Worm (Caenorhabditis elegans) whole organism, early embryonic: Measurements from ENCODE around the gene alh-11.

Experiments
- ama-1 ChIP-seq: fragments of 150-350 bp; optimal IDR thresholded peaks from 2 replicates; lab custom pipeline; 2014
- ceh-13 ChIP-seq: fragments of 200-800 bp; sonication (Bioruptor generic); optimal IDR thresholded peaks from 2 replicates; lab custom pipeline; 2018; ENCODE audit warnings: mild to moderate bottlenecking, missing genetic modification characterization, missing compliant biosample characterization
- ets-7 ChIP-seq: sonication (generic microtip); optimal IDR thresholded peaks from 2 replicates; lab custom pipeline; 2016; ENCODE audit warnings: missing genotype, missing genetic modification characterization, missing compliant biosample characterization
- flt-1 ChIP-seq: fragments of 200-800 bp; sonication (Bioruptor generic); IDR thresholded peaks from 2 replicates; pipeline ENCODE4 v1.3.6; 2022; ENCODE audit warnings: missing genetic modification characterization, missing compliant biosample characterization
- pes-1 ChIP-seq: fragments of 200-800 bp; sonication (Bioruptor generic); IDR thresholded peaks from 2 replicates; pipeline ENCODE4 v1.3.6; 2022; ENCODE audit warnings: missing genetic modification reagents, missing genetic modification characterization, missing compliant biosample characterization
- scrt-1 ChIP-seq: fragments of 200-800 bp; sonication (Bioruptor generic); IDR thresholded peaks from 2 replicates; pipeline ENCODE4 v1.3.6; 2022; ENCODE audit warnings: missing genetic modification characterization, missing compliant biosample characterization
- sea-1 ChIP-seq: fragments of 200-800 bp; sonication (Bioruptor generic); conservative IDR thresholded peaks from 2 replicates; pipeline ENCODE4 v1.3.6; 2022; ENCODE audit warnings: missing genetic modification characterization, missing compliant biosample characterization
- tbx-11 ChIP-seq: fragments of 200-800 bp; sonication (Bioruptor generic); IDR thresholded peaks from 2 replicates; pipeline ENCODE4 v1.3.6; 2022; ENCODE audit warnings: missing genetic modification characterization, missing compliant biosample characterization
- tbx-37 ChIP-seq: fragments of 200-800 bp; sonication (Bioruptor generic); conservative IDR thresholded peaks from 2 replicates; pipeline ENCODE4 v1.3.6; 2022; ENCODE audit warnings: missing genetic modification reagents, missing genetic modification characterization, missing compliant biosample characterization

ce11 chrIII:793595-793994 is 14.9 kb upstream of the alh-11 start, which contains the start of gene snt-2:
- TF ChIP-seq pes-1 (GFP tag; lab: Robert Waterston, UW) (no peak), ceh-13 (GFP tag; lab: Kevin White, UChicago) (no peak), ama-1 (lab: Kevin White, UChicago) (no peak), flt-1 (GFP tag; lab: Robert Waterston, UW) (no peak), ets-7 (tag; lab: Kevin White, UChicago) (no peak), scrt-1 (no peak), tbx-37 (GFP tag; lab: Robert Waterston, UW) (no peak), tbx-11 (GFP tag; lab: Robert Waterston, UW) (no peak), sea-1 (GFP tag; lab: Robert Waterston, UW) (no peak)
